Worm (Caenorhabditis elegans): ENCODE measurements around the gene gtf-2H5.

Gene gtf-2H5

ce11 chrIII:576555-576954, 812 bp downstream of the gtf-2H5 start:
- TF ChIP-seq drap-1 (GFP tag; optimal IDR thresholded peaks at IDR 0.05) (no peak), unc-39 (tag; optimal IDR thresholded peaks at IDR 0.05) (no peak), sptf-1 (tag; optimal IDR thresholded peaks at IDR 0.05) (no peak), nhr-76 (tag; optimal IDR thresholded peaks at IDR 0.05) (no peak), mab-5 (tag; optimal IDR thresholded peaks at IDR 0.05) (no peak), mls-2 (tag; optimal IDR thresholded peaks at IDR 0.05) (no peak), pha-4 (tag; optimal IDR thresholded peaks at IDR 0.05) (no peak), elt-1 (tag; optimal IDR thresholded peaks at IDR 0.05; ENCODE audit: borderline replicate concordance, insufficient read depth) (no peak), nhr-28 (tag; optimal IDR thresholded peaks at IDR 0.05) (no peak), cnd-1 (tag; optimal IDR thresholded peaks at IDR 0.05) (no peak), nhr-2 (tag; optimal IDR thresholded peaks at IDR 0.05) (no peak), ceh-43 (GFP tag; optimal IDR thresholded peaks at IDR 0.05) (no peak), snpc-4 (tag; optimal IDR thresholded peaks at IDR 0.05) (no peak), ceh-39 (tag; optimal IDR thresholded peaks at IDR 0.05) (no peak), nhr-237 (tag; optimal IDR thresholded peaks at IDR 0.05) (no peak), lin-13 (tag; optimal IDR thresholded peaks at IDR 0.05) (no peak), elt-3 (tag; optimal IDR thresholded peaks at IDR 0.05) (no peak), ztf-11 (tag; optimal IDR thresholded peaks at IDR 0.05) (no peak)

- TF ChIP-seq elt-3 (tag; optimal IDR thresholded peaks at IDR 0.05) (peak; percentile 28), ztf-11 (tag; optimal IDR thresholded peaks at IDR 0.05) (no peak), tbx-8 (GFP tag; optimal IDR thresholded peaks at IDR 0.05) (no peak), ham-2 (GFP tag; optimal IDR thresholded peaks at IDR 0.05) (peak; percentile 3), unc-120 (tag; optimal IDR thresholded peaks at IDR 0.05; ENCODE audit: poor library complexity, severe bottlenecking) (no peak), blmp-1 (tag; optimal IDR thresholded peaks at IDR 0.05) (peak; percentile 97)
These were observed 8.6 kb downstream of the gtf-2H5 start for ce11 chrIII:568815-569214.

DNA sequence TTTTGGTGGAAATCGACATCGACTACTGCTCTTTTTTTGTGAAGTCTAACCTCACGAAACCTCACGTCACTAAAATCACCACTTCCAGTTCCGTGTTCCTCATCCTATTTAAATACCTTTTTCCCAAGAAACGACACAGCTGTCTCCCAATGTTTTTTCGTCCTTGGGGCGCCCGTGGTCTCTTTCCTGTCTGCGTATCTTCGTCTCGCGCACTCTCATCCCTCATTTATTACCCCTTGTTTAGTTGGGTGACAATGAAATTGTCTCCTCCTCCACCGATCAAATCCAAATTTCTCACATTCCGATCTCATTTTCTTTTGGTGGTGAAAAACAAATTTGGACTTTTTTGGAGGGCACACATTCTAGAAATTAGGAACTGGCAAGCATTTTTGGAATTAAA, 12.6 kb downstream of the gtf-2H5 start:
- no peak for TF ChIP-seq zip-8 (tag; optimal IDR thresholded peaks at IDR 0.05)
- no peak for TF ChIP-seq hlh-1 (tag; optimal IDR thresholded peaks at IDR 0.05)
- TF ChIP-seq elt-3 (tag; optimal IDR thresholded peaks at IDR 0.05): no peak
- TF ChIP-seq sptf-1 (tag; optimal IDR thresholded peaks at IDR 0.05): no peak
- no peak for TF ChIP-seq nhr-2 (tag; optimal IDR thresholded peaks at IDR 0.05)
- no peak for TF ChIP-seq ceh-43 (GFP tag; optimal IDR thresholded peaks at IDR 0.05)
- no peak for TF ChIP-seq bed-3 (GFP tag; optimal IDR thresholded peaks at IDR 0.05)
- no peak for TF ChIP-seq mep-1 (tag; optimal IDR thresholded peaks at IDR 0.05)
- TF ChIP-seq elt-1 (tag; optimal IDR thresholded peaks at IDR 0.05; ENCODE audit: borderline replicate concordance, insufficient read depth): no peak
- TF ChIP-seq sem-2 (GFP tag; optimal IDR thresholded peaks at IDR 0.05): no peak

ce11 chrIII:563755-564154, 13.6 kb downstream of the gtf-2H5 start:
- TF ChIP-seq unc-39 (tag; optimal IDR thresholded peaks at IDR 0.05): no peak

DNA sequence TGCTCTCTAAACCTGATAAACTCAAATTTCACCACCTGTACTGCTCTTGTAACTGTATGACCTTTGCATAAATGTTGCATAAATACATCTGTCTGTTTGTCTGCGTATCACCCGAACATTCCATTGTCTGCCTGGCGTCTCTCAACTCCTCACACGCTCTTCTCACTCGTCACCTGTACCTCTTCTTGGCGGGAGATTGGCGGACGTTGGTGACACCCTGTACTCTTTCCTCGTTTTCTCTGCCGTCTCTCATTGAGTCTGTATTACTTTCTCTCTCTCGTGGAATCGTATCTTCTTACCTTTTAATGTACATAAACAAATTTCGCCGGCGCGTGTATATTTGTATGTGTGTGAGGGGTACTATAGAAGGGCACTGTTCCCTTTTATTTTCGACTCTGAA, 18.5 kb downstream of the gtf-2H5 start:
- no peak for TF ChIP-seq blmp-1 (tag; optimal IDR thresholded peaks at IDR 0.05)
- no peak for TF ChIP-seq lin-13 (tag; optimal IDR thresholded peaks at IDR 0.05)
- no peak for TF ChIP-seq ces-1 (GFP tag; optimal IDR thresholded peaks at IDR 0.05)
- TF ChIP-seq ham-2 (GFP tag; optimal IDR thresholded peaks at IDR 0.05): no peak
- peak; percentile 46 for TF ChIP-seq hlh-1 (tag; optimal IDR thresholded peaks at IDR 0.05)
- peak; percentile 14 for TF ChIP-seq elt-1 (tag; optimal IDR thresholded peaks at IDR 0.05; ENCODE audit: borderline replicate concordance, insufficient read depth)
- TF ChIP-seq bed-3 (GFP tag; optimal IDR thresholded peaks at IDR 0.05): no peak
- peak; percentile 83 for TF ChIP-seq nhr-2 (tag; optimal IDR thresholded peaks at IDR 0.05)
- no peak for TF ChIP-seq cnd-1 (tag; optimal IDR thresholded peaks at IDR 0.05)
- TF ChIP-seq nhr-28 (tag; optimal IDR thresholded peaks at IDR 0.05): no peak
- TF ChIP-seq ceh-39 (tag; optimal IDR thresholded peaks at IDR 0.05): peak; percentile 57
- TF ChIP-seq lsy-2 (tag; optimal IDR thresholded peaks at IDR 0.05): peak; percentile 15
- no peak for TF ChIP-seq lin-32 (GFP tag; optimal IDR thresholded peaks at IDR 0.05)
- peak; percentile 33 for TF ChIP-seq drap-1 (GFP tag; optimal IDR thresholded peaks at IDR 0.05)
- TF ChIP-seq sem-2 (GFP tag; optimal IDR thresholded peaks at IDR 0.05): no peak
- TF ChIP-seq nhr-76 (tag; optimal IDR thresholded peaks at IDR 0.05): no peak
- TF ChIP-seq ceh-83 (GFP tag; optimal IDR thresholded peaks at IDR 0.05): no peak
- no peak for TF ChIP-seq nhr-12 (tag; optimal IDR thresholded peaks at IDR 0.05)
- TF ChIP-seq unc-62 (GFP tag; optimal IDR thresholded peaks at IDR 0.05): peak; percentile 63
- no peak for TF ChIP-seq mls-2 (tag; optimal IDR thresholded peaks at IDR 0.05)
- no peak for TF ChIP-seq zip-8 (tag; optimal IDR thresholded peaks at IDR 0.05)
- TF ChIP-seq pha-4 (tag; optimal IDR thresholded peaks at IDR 0.05): peak; percentile 84
- peak; percentile 10 for TF ChIP-seq sptf-1 (tag; optimal IDR thresholded peaks at IDR 0.05)
- no peak for TF ChIP-seq ceh-43 (GFP tag; optimal IDR thresholded peaks at IDR 0.05)
- TF ChIP-seq nhr-237 (tag; optimal IDR thresholded peaks at IDR 0.05): no peak
- no peak for TF ChIP-seq tbx-8 (GFP tag; optimal IDR thresholded peaks at IDR 0.05)
- TF ChIP-seq elt-3 (tag; optimal IDR thresholded peaks at IDR 0.05): no peak
- TF ChIP-seq unc-120 (tag; optimal IDR thresholded peaks at IDR 0.05; ENCODE audit: poor library complexity, severe bottlenecking): no peak
- no peak for TF ChIP-seq unc-39 (tag; optimal IDR thresholded peaks at IDR 0.05)
- TF ChIP-seq ztf-11 (tag; optimal IDR thresholded peaks at IDR 0.05): no peak
- TF ChIP-seq flh-1 (GFP tag; optimal IDR thresholded peaks at IDR 0.05): no peak
- TF ChIP-seq M03D4.4 (tag; optimal IDR thresholded peaks at IDR 0.05): no peak
- peak; percentile 51 for TF ChIP-seq mep-1 (tag; optimal IDR thresholded peaks at IDR 0.05)
- TF ChIP-seq mab-5 (tag; optimal IDR thresholded peaks at IDR 0.05): no peak
- no peak for TF ChIP-seq snpc-4 (tag; optimal IDR thresholded peaks at IDR 0.05)
